Worm (Caenorhabditis elegans) whole organism, mixed stage, embryonic: ENCODE data around the gene F26A1.3.

ENCODE experiments used
- drap-1 ChIP-seq: fragments of 200-800 bp; sonication (Bioruptor generic); optimal IDR thresholded peaks from 3 replicates; lab custom pipeline; 2018; ENCODE audit warnings: mild to moderate bottlenecking, missing genetic modification characterization, missing compliant biosample characterization
- elt-3 ChIP-seq: fragments of 150-350 bp; optimal IDR thresholded peaks from 2 replicates; lab custom pipeline; 2014; ENCODE audit warnings: missing biosample characterization, missing genetic modification characterization
- mls-2 ChIP-seq: sonication (generic microtip); optimal IDR thresholded peaks from 2 replicates; lab custom pipeline; 2016; ENCODE audit warnings: mild to moderate bottlenecking, missing genetic modification characterization, moderate library complexity, missing compliant biosample characterization
- nhr-12 ChIP-seq: fragments of 150-350 bp; optimal IDR thresholded peaks from 2 replicates; lab custom pipeline; 2014; ENCODE audit warnings: missing biosample characterization, missing genetic modification characterization
- nhr-28 ChIP-seq: fragments of 150-350 bp; optimal IDR thresholded peaks from 2 replicates; lab custom pipeline; 2014; ENCODE audit warnings: missing biosample characterization, missing genetic modification characterization
- nhr-76 ChIP-seq: sonication (generic microtip); optimal IDR thresholded peaks from 2 replicates; lab custom pipeline; 2017; ENCODE audit warnings: missing biosample characterization, missing genetic modification characterization
- pha-4 ChIP-seq: fragments of 150-350 bp; optimal IDR thresholded peaks from 2 replicates; lab custom pipeline; 2018; ENCODE audit warnings: missing biosample characterization, missing genetic modification reagents, missing genetic modification characterization
- snpc-4 ChIP-seq: fragments of 150-350 bp; optimal IDR thresholded peaks from 2 replicates; lab custom pipeline; 2014; ENCODE audit warnings: missing biosample characterization, missing genetic modification characterization
- sptf-1 ChIP-seq: sonication (generic microtip); optimal IDR thresholded peaks from 2 replicates; lab custom pipeline; 2017; ENCODE audit warnings: mild to moderate bottlenecking, missing genetic modification characterization, moderate library complexity, missing compliant biosample characterization
- unc-39 ChIP-seq: fragments of 150-350 bp; optimal IDR thresholded peaks from 2 replicates; lab custom pipeline; 2014; ENCODE audit warnings: missing biosample characterization, missing genetic modification characterization
- ztf-11 ChIP-seq: fragments of 150-350 bp; optimal IDR thresholded peaks from 2 replicates; lab custom pipeline; 2014; ENCODE audit warnings: missing biosample characterization, missing genetic modification characterization

DNA sequence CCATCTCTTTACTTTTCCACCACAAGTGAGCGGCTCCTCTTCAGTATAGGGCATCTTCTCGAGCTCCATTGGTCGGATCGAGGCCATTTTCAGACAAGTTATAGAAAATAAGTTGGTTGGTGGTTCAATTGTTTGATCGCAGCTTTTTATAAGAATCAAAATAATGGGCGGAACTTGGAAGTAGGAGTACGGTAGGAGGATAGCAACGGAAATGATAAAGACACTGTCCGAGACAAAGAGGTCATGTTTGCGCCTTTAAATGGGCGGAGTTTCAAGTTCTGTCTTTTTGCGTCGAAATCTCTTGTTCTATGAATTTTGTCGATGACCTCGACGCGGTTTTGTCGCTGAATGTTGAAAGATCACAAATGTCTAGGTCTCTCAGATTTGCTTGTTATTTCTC is 4.6 kb upstream of the F26A1.3 start, which contains the start of gene F26A1.8:
- TF ChIP-seq nhr-28 (tag; lab: Kevin White, UChicago) (no peak), drap-1 (no peak), elt-3 (tag; lab: Kevin White, UChicago) (no peak), ztf-11 (no peak), snpc-4 (tag; lab: Kevin White, UChicago) (no peak), pha-4 (no peak), sptf-1 (tag; lab: Kevin White, UChicago) (no peak), nhr-76 (tag; lab: Kevin White, UChicago) (no peak), mls-2 (no peak), nhr-12 (no peak), unc-39 (tag; lab: Kevin White, UChicago) (no peak)
